Fruit fly (Drosophila melanogaster) ovary, adult (tissue): ENCODE data around the gene CG13070.

Experiments used
- CG17801 ChIP-seq: fragments of 200-800 bp; optimal IDR thresholded peaks from 2 replicates; lab custom pipeline; 2019; ENCODE audit warnings: missing biosample characterization, mild to moderate bottlenecking, missing genetic modification characterization, moderate library complexity; ENCODE audit not compliant: partially characterized antibody

Gene CG13070

dm6 chr3L:16281880-16282556 is 18.9 kb downstream of the CG13070 start, which contains the start of gene CG13049:
Gene CG13049, minus strand, starts transcription at chr3L:16281930.
- no peak for TF ChIP-seq CG17801 (GFP tag; lab: Kevin White, UChicago)

dm6 chr3L:16283821-16284220 is 20.7 kb downstream of the CG13070 start, which contains the start of gene CG13048:
Gene CG13048, minus strand, starts transcription at chr3L:16283921.
- TF ChIP-seq CG17801 (GFP tag; lab: Kevin White, UChicago): no peak

- no peak for TF ChIP-seq CG17801 (GFP tag; lab: Kevin White, UChicago)
Measured at dm6 chr3L:16285346-16285911, 22.3 kb downstream of the CG13070 start, which contains the start of gene CG13047. Gene CG13047, minus strand, starts transcription at chr3L:16285396.

dm6 chr3L:16286258-16286657 is 23.1 kb downstream of the CG13070 start:
- TF ChIP-seq CG17801 (GFP tag; lab: Kevin White, UChicago): no peak

dm6 chr3L:16288322-16288721 is 25.2 kb downstream of the CG13070 start, which contains the start of gene CG13046:
Gene CG13046, minus strand, starts transcription at chr3L:16288422.
- no peak for TF ChIP-seq CG17801 (GFP tag; lab: Kevin White, UChicago)

- TF ChIP-seq CG17801 (GFP tag; lab: Kevin White, UChicago): no peak
Measured at dm6 chr3L:16289067-16289466, 25.9 kb downstream of the CG13070 start.

- TF ChIP-seq CG17801 (GFP tag; lab: Kevin White, UChicago): no peak
Measured at dm6 chr3L:16290850-16291249, 27.7 kb downstream of the CG13070 start, which contains the start of gene CG13045. Gene CG13045, minus strand, starts transcription at chr3L:16290950.

dm6 chr3L:16291678-16292077 is 28.5 kb downstream of the CG13070 start:
- TF ChIP-seq CG17801 (GFP tag; lab: Kevin White, UChicago): no peak

dm6 chr3L:16295447-16295846 is 32.3 kb downstream of the CG13070 start, which contains the start of gene CG4962:
Gene CG4962, minus strand, starts transcription at chr3L:16295547.
- TF ChIP-seq CG17801 (GFP tag; lab: Kevin White, UChicago): no peak

dm6 chr3L:16301153-16301552 is 38.0 kb downstream of the CG13070 start, which contains the start of gene CG4982:
Gene CG4982, plus strand, starts transcription at chr3L:16301453.
- no peak for TF ChIP-seq CG17801 (GFP tag; lab: Kevin White, UChicago)

- no peak for TF ChIP-seq CG17801 (GFP tag; lab: Kevin White, UChicago)
Measured at dm6 chr3L:16303078-16303477, 39.9 kb downstream of the CG13070 start, which contains the start of gene CG13044. Gene CG13044, minus strand, starts transcription at chr3L:16303178.

dm6 chr3L:16303982-16304381 is 40.8 kb downstream of the CG13070 start, which contains the start of gene CG43249:
Gene CG43249, plus strand, starts transcription at chr3L:16304282.
- TF ChIP-seq CG17801 (GFP tag; lab: Kevin White, UChicago): no peak

- no peak for TF ChIP-seq CG17801 (GFP tag; lab: Kevin White, UChicago)
Measured at dm6 chr3L:16305820-16306650, 42.9 kb downstream of the CG13070 start, which contains the start of the genes CG13043 and CG13063. Gene CG13043, minus strand, starts transcription at chr3L:16305870. Gene CG13063, plus strand, starts transcription at chr3L:16306600.

dm6 chr3L:16308380-16308779 is 45.2 kb downstream of the CG13070 start, which contains the start of gene CG13042:
Gene CG13042, minus strand, starts transcription at chr3L:16308480.
- TF ChIP-seq CG17801 (GFP tag; lab: Kevin White, UChicago): no peak
